Worm (Caenorhabditis elegans) whole organism, L1 larva: ENCODE data around the gene rbm-42.

Source experiments
- aha-1 ChIP-seq: fragments of 150-350 bp; optimal IDR thresholded peaks from 2 replicates; lab custom pipeline; 2014; ENCODE audit warnings: missing biosample characterization, missing genetic modification characterization
- egl-13 ChIP-seq: sonication (generic microtip); optimal IDR thresholded peaks from 2 replicates; lab custom pipeline; 2016; ENCODE audit warnings: missing genotype, missing genetic modification reagents, missing genetic modification characterization, missing compliant biosample characterization
- egl-27 ChIP-seq, 2 experiments: fragments of 150-350 bp in 1 of 2; sonication (generic microtip); optimal IDR thresholded peaks; 3 replicates each; lab custom pipeline; 2017 to 2018; ENCODE audit warnings: missing biosample characterization in 2 of 2, missing genetic modification characterization in 2 of 2, missing genetic modification reagents in 2 of 2
- fkh-8 ChIP-seq: sonication (generic microtip); optimal IDR thresholded peaks from 2 replicates; lab custom pipeline; 2016; ENCODE audit warnings: mild to moderate bottlenecking, missing genetic modification characterization, missing compliant biosample characterization
- nhr-11 ChIP-seq: fragments of 150-350 bp; optimal IDR thresholded peaks from 2 replicates; lab custom pipeline; 2014; ENCODE audit warnings: missing biosample characterization, missing genetic modification characterization
- nhr-12 ChIP-seq: sonication (generic microtip); optimal IDR thresholded peaks from 2 replicates; lab custom pipeline; 2017; ENCODE audit warnings: missing biosample characterization, missing genetic modification characterization
- nhr-237 ChIP-seq: fragments of 150-350 bp; optimal IDR thresholded peaks from 2 replicates; lab custom pipeline; 2014; ENCODE audit warnings: missing biosample characterization, missing genetic modification characterization
- nhr-47 ChIP-seq: sonication (generic microtip); optimal IDR thresholded peaks from 2 replicates; lab custom pipeline; 2016; ENCODE audit warnings: mild to moderate bottlenecking, missing genetic modification characterization, moderate library complexity, missing compliant biosample characterization
- nhr-77 ChIP-seq: fragments of 150-350 bp; optimal IDR thresholded peaks from 2 replicates; lab custom pipeline; 2014; ENCODE audit warnings: missing biosample characterization, missing genetic modification characterization
- pqm-1 ChIP-seq: sonication (generic microtip); optimal IDR thresholded peaks from 3 replicates; lab custom pipeline; 2017; ENCODE audit warnings: missing biosample characterization, missing genetic modification characterization
- rnt-1 ChIP-seq: sonication (generic microtip); optimal IDR thresholded peaks from 2 replicates; lab custom pipeline; 2016; ENCODE audit warnings: mild to moderate bottlenecking, missing genetic modification characterization, moderate library complexity, missing compliant biosample characterization
- zag-1 ChIP-seq: fragments of 150-350 bp; optimal IDR thresholded peaks from 2 replicates; lab custom pipeline; 2014; ENCODE audit warnings: missing biosample characterization, missing genetic modification characterization
- ztf-11 ChIP-seq, 2 experiments: sonication (generic microtip); optimal IDR thresholded peaks; 2 replicates each; lab custom pipeline; 2016 to 2017; ENCODE audit warnings: missing genetic modification characterization in 2 of 2, missing biosample characterization in 1 of 2, missing compliant biosample characterization in 1 of 2

- TF ChIP-seq egl-13 (tag; lab: Kevin White, UChicago) (no peak), aha-1 (tag; lab: Kevin White, UChicago) (no peak), nhr-47 (no peak), egl-27 (tag; optimal IDR thresholded peaks at IDR 0.05; lab: Kevin White, UChicago) (no peak), nhr-12 (no peak), nhr-11 (tag; lab: Kevin White, UChicago) (no peak), nhr-77 (tag; lab: Kevin White, UChicago) (no peak), ztf-11 (tag; optimal IDR thresholded peaks at IDR 0.05; lab: Kevin White, UChicago) (no peak), rnt-1 (tag; lab: Kevin White, UChicago) (no peak), nhr-237 (tag; lab: Kevin White, UChicago) (no peak), zag-1 (tag; lab: Kevin White, UChicago) (no peak), fkh-8 (no peak), pqm-1 (tag; lab: Kevin White, UChicago) (no peak)
Measured at ce11 chrIII:5141935-5142334, 11.1 kb downstream of the rbm-42 start.
